Worm (Caenorhabditis elegans) whole organism, mixed stage, embryonic: ENCODE results near the gene gtf-2E1.

Experiments
- blmp-1 ChIP-seq: fragments of 150-350 bp; optimal IDR thresholded peaks from 2 replicates; lab custom pipeline; 2014; ENCODE audit warnings: missing biosample characterization, missing genetic modification characterization
- ceh-43 ChIP-seq: fragments of 200-800 bp; sonication (Bioruptor generic); optimal IDR thresholded peaks from 2 replicates; lab custom pipeline; 2018; ENCODE audit warnings: mild to moderate bottlenecking, missing genetic modification characterization, moderate library complexity, missing compliant biosample characterization
- ces-1 ChIP-seq: fragments of 150-350 bp; optimal IDR thresholded peaks from 2 replicates; lab custom pipeline; 2014; ENCODE audit warnings: missing biosample characterization, missing genetic modification reagents, missing genetic modification characterization
- cnd-1 ChIP-seq: fragments of 200-800 bp; sonication (Bioruptor generic); optimal IDR thresholded peaks from 2 replicates; lab custom pipeline; 2018; ENCODE audit warnings: mild to moderate bottlenecking, missing genetic modification characterization, missing compliant biosample characterization
- elt-1 ChIP-seq: sonication (generic microtip); optimal IDR thresholded peaks from 2 replicates; lab custom pipeline; 2017; ENCODE audit warnings: missing genetic modification characterization, mild to moderate bottlenecking, missing compliant biosample characterization, antibody characterized with exemption, moderate library complexity, borderline replicate concordance; ENCODE audit not compliant: insufficient read depth
- elt-3 ChIP-seq: fragments of 150-350 bp; optimal IDR thresholded peaks from 2 replicates; lab custom pipeline; 2014; ENCODE audit warnings: missing biosample characterization, missing genetic modification characterization
- nhr-237 ChIP-seq: fragments of 150-350 bp; optimal IDR thresholded peaks from 2 replicates; lab custom pipeline; 2014; ENCODE audit warnings: missing biosample characterization, missing genetic modification characterization
- nhr-76 ChIP-seq: sonication (generic microtip); optimal IDR thresholded peaks from 2 replicates; lab custom pipeline; 2017; ENCODE audit warnings: missing biosample characterization, missing genetic modification characterization
- pha-4 ChIP-seq: fragments of 150-350 bp; optimal IDR thresholded peaks from 2 replicates; lab custom pipeline; 2018; ENCODE audit warnings: missing biosample characterization, missing genetic modification reagents, missing genetic modification characterization
- unc-62 ChIP-seq: fragments of 150-350 bp; optimal IDR thresholded peaks from 2 replicates; lab custom pipeline; 2014; ENCODE audit warnings: missing biosample characterization, missing genetic modification reagents, missing genetic modification characterization

DNA sequence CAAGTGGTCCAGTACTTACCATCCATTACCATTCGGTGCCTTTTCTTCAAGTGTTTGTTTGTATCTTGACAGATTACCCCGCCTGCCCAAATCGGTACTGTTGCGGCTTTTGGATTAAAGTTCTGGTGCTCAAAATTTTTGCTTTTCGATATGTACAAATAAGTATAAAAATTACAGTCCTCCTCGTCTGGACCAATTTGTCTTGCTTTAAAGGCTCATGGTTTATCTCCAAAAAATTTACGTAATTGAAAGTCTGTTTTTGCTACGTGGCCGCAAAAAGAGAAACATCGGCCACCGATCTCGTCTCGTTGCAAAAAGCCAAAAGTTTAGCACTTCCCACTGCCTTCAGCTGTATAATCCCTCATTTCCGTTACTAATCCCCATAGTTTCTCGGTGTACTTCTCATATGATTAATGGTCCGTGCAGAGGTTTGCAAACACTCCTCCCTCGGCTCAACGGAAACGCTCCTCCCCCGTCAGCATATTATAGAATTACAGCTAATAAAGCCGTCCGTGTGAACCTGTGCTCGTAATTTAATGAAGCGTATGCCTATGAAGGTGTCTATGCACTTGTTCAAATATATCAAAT lies 12.3 kb downstream of the gtf-2E1 start:
- TF ChIP-seq elt-3 (tag; lab: Kevin White, UChicago) (no peak), blmp-1 (tag; lab: Kevin White, UChicago) (no peak), nhr-237 (tag; lab: Kevin White, UChicago) (no peak), unc-62 (GFP tag; lab: Kevin White, UChicago) (no peak), cnd-1 (tag; lab: Kevin White, UChicago) (no peak), nhr-76 (tag; lab: Kevin White, UChicago) (no peak), elt-1 (tag; lab: Kevin White, UChicago) (no peak), ceh-43 (GFP tag; lab: Kevin White, UChicago) (no peak), pha-4 (no peak), ces-1 (GFP tag; lab: Kevin White, UChicago) (peak; percentile 44)
